Fruit fly (Drosophila melanogaster): Measurements from ENCODE around the gene eff.

The eff gene

dm6 chr3R:14714147-14714903 is 26.8 kb downstream of the eff start (continued):
- TF ChIP-seq CG6808 (GFP tag; optimal IDR thresholded peaks at IDR 0.05) (peak; percentile 93), net (GFP tag; optimal IDR thresholded peaks at IDR 0.05) (no peak), Smox (GFP tag; optimal IDR thresholded peaks at IDR 0.05) (no peak), CG11294 (GFP tag; IDR thresholded peaks at IDR 0.05) (no peak; the same call in 1 of the 2 replicates), Blimp-1 (GFP tag; optimal IDR thresholded peaks at IDR 0.05) (peak; percentile 7), eg (GFP tag; IDR thresholded peaks at IDR 0.05) (peak; percentile 48; the same call in 2 of the 3 replicates), ss (GFP tag; optimal IDR thresholded peaks at IDR 0.05) (peak; percentile 35 to 78), Gug (GFP tag; IDR thresholded peaks at IDR 0.05) (peak; percentile 34; the same call in 1 of the 2 replicates), lz (GFP tag; optimal IDR thresholded peaks at IDR 0.05) (no peak), OdsH (GFP tag; optimal IDR thresholded peaks at IDR 0.05) (peak; percentile 42), CG7368 (GFP tag; optimal IDR thresholded peaks at IDR 0.05) (peak; percentile 20), acj6 (GFP tag; optimal IDR thresholded peaks at IDR 0.05) (peak; percentile 5), Sox15 (GFP tag; optimal IDR thresholded peaks at IDR 0.05) (peak; percentile 9), esn (GFP tag; optimal IDR thresholded peaks at IDR 0.05) (peak; percentile 21), Ets96B (tag; optimal IDR thresholded peaks at IDR 0.05) (peak; percentile 80), CG31627 (GFP tag; optimal IDR thresholded peaks at IDR 0.05) (no peak), Hr39 (GFP tag; optimal IDR thresholded peaks at IDR 0.05) (no peak), Hr4 (GFP tag; optimal IDR thresholded peaks at IDR 0.05) (peak; percentile 34), pdm3 (GFP tag; optimal IDR thresholded peaks at IDR 0.05) (no peak), CG16779 (tag; optimal IDR thresholded peaks at IDR 0.05) (peak; percentile 43), CG8119 (GFP tag; IDR thresholded peaks at IDR 0.05) (peak; percentile 73), topi (GFP tag; optimal IDR thresholded peaks at IDR 0.05) (peak; percentile 40)

dm6 chr3R:14713776-14714146 is 27.4 kb downstream of the eff start:
- TF ChIP-seq CG34406 (GFP tag; optimal IDR thresholded peaks at IDR 0.05) (no peak), dsx (GFP tag; optimal IDR thresholded peaks at IDR 0.05; ENCODE audit: poor library complexity, severe bottlenecking) (no peak), CG7368 (GFP tag; optimal IDR thresholded peaks at IDR 0.05) (no peak), CG32006 (GFP tag; optimal IDR thresholded peaks at IDR 0.05) (no peak), spab (GFP tag; optimal IDR thresholded peaks at IDR 0.05) (no peak), eg (GFP tag; IDR thresholded peaks at IDR 0.05) (no peak), CG6276 (GFP tag; optimal IDR thresholded peaks at IDR 0.05) (no peak), Hr39 (GFP tag; optimal IDR thresholded peaks at IDR 0.05) (no peak), Eip75B (GFP tag; optimal IDR thresholded peaks at IDR 0.05) (no peak), Sox14 (GFP tag; optimal IDR thresholded peaks at IDR 0.05) (no peak), Blimp-1 (GFP tag; optimal IDR thresholded peaks at IDR 0.05) (no peak), CG10669 (GFP tag; optimal IDR thresholded peaks at IDR 0.05) (no peak)

- peak; percentile 16 for TF ChIP-seq Eip78C (GFP tag)
- no peak for TF ChIP-seq svp (GFP tag)
Measured at dm6 chr3R:14713110-14713713, 27.9 kb downstream of the eff start.

DNA sequence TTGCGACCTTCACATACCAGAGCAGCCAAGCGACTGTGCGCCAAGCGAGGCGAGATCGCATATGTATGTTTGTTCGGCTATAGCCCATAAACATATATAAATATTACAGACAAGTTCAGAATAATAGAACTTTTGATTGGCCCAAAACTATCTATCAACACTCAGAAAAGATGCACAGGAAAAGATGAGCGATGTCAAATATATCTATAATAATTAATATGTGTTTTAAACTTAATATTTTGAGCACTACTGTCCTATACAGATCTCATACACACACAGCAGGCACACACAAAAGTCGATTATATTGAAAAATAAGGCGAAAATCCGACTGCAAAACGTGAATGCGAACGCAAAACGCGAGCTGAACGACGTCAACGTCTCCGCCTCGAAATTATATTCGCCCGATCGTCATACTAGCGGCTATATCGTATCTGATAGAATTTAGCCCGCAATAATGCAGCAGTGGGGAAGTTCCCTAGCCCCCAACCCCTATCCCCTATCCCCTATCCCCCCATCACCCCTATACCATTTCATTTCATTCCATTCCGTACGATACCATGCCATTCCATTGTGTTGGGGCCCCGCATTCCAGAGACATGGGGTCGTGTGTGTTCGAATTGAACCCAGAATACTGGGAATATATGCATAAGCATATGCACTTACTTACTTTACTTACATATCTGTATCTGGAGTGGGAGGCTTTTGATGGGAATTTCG is 29.5 kb downstream of the eff start:
- TF ChIP-seq Ets21C (GFP tag; optimal IDR thresholded peaks at IDR 0.05) (no peak), CG3032 (tag; optimal IDR thresholded peaks at IDR 0.05) (peak; percentile 23), spab (GFP tag; optimal IDR thresholded peaks at IDR 0.05) (peak; percentile 33), CG1621 (tag; optimal IDR thresholded peaks at IDR 0.05) (peak; percentile 26), CG31627 (GFP tag; optimal IDR thresholded peaks at IDR 0.05) (no peak), fd59A (GFP tag; optimal IDR thresholded peaks at IDR 0.05) (no peak), Gug (GFP tag; IDR thresholded peaks at IDR 0.05) (no peak), CG9139 (GFP tag; optimal IDR thresholded peaks at IDR 0.05) (peak; percentile 22), CG6854 (GFP tag; optimal IDR thresholded peaks at IDR 0.05) (no peak), CG11762 (GFP tag; optimal IDR thresholded peaks at IDR 0.05; ENCODE audit: insufficient read depth) (peak; percentile 15), pdm3 (GFP tag; optimal IDR thresholded peaks at IDR 0.05) (peak; percentile 26), achi (GFP tag; optimal IDR thresholded peaks at IDR 0.05) (peak; percentile 39), topi (GFP tag; optimal IDR thresholded peaks at IDR 0.05) (peak; percentile 18), CG15336 (GFP tag; IDR thresholded peaks at IDR 0.05) (peak; percentile 66), CG6276 (GFP tag; optimal IDR thresholded peaks at IDR 0.05) (no peak), CG6163 (GFP tag; IDR thresholded peaks at IDR 0.05) (peak; percentile 46; the same call in 1 of the 3 replicates), CG8119 (GFP tag; IDR thresholded peaks at IDR 0.05) (peak; percentile 45; the same call in 1 of the 3 replicates), Smox (GFP tag; optimal IDR thresholded peaks at IDR 0.05) (peak; percentile 26), Hr38 (GFP tag; optimal IDR thresholded peaks at IDR 0.05) (no peak)
